Worm (Caenorhabditis elegans) whole organism, young adult: ENCODE measurements around the gene msp-33.

Experiments
- Y67H2A.10 ChIP-seq: fragments of 200-800 bp; sonication (Bioruptor generic); conservative IDR thresholded peaks from 2 replicates; pipeline ENCODE4 v1.3.6; 2022; ENCODE audit warnings: missing genetic modification reagents, missing genetic modification characterization, missing compliant biosample characterization
- ama-1 ChIP-seq, 3 experiments: fragments of 150-350 bp in 1 of 3; sonication (generic microtip) in 2 of 3; optimal IDR thresholded peaks; 2 replicates each; lab custom pipeline; 2014 to 2018; ENCODE audit warnings: missing biosample characterization in 2 of 3, missing genetic modification characterization in 2 of 3, missing genetic modification reagents in 2 of 3
- him-1 ChIP-seq: sonication (generic microtip); optimal IDR thresholded peaks from 2 replicates; lab custom pipeline; 2016; ENCODE audit warnings: missing genotype, missing genetic modification reagents, missing genetic modification characterization, missing compliant biosample characterization
- lin-35 ChIP-seq, 3 experiments: fragments of 150-350 bp in 2 of 3; sonication (generic microtip) in 1 of 3; optimal IDR thresholded peaks; 2 replicates each; lab custom pipeline; 2014 to 2018; ENCODE audit warnings: missing biosample characterization in 3 of 3, missing genetic modification characterization in 3 of 3, missing genetic modification reagents in 3 of 3
- nfya-1 ChIP-seq: sonication (generic microtip); optimal IDR thresholded peaks from 2 replicates; lab custom pipeline; 2017; ENCODE audit warnings: antibody characterized with exemption, missing compliant biosample characterization, missing genetic modification characterization, borderline replicate concordance; ENCODE audit not compliant: insufficient read depth
- nfyb-1 ChIP-seq: fragments of 200-800 bp; sonication (Bioruptor generic); IDR thresholded peaks from 2 replicates; pipeline ENCODE4 v1.3.6; 2022; ENCODE audit warnings: missing genetic modification reagents, missing genetic modification characterization, missing compliant biosample characterization
- rcor-1 ChIP-seq: fragments of 200-800 bp; sonication (Bioruptor generic); IDR thresholded peaks from 2 replicates; pipeline ENCODE4 v1.3.6; 2022; ENCODE audit warnings: missing genetic modification reagents, missing genetic modification characterization, missing compliant biosample characterization

ce11 chrII:4851594-4852106 is 40.8 kb downstream of the msp-33 start, which contains the start of gene dnj-9:
- TF ChIP-seq lin-35 (GFP tag; optimal IDR thresholded peaks at IDR 0.05; lab: Kevin White, UChicago) = peak; percentile 86 to 99 (median 92)
- TF ChIP-seq nfya-1 (tag; lab: Kevin White, UChicago) = no peak
- peak; percentile 95 for TF ChIP-seq nfyb-1 (GFP tag; lab: Robert Waterston, UW)
- TF ChIP-seq rcor-1 (GFP tag; lab: Robert Waterston, UW) = peak; percentile 94
- TF ChIP-seq ama-1 (optimal IDR thresholded peaks at IDR 0.05; lab: Kevin White, UChicago) = no peak
- TF ChIP-seq ama-1 (GFP tag; optimal IDR thresholded peaks at IDR 0.05; lab: Kevin White, UChicago) = peak in 1 of 2 experiments; percentile 62
- peak; percentile 37; the same call in 1 of the 2 replicates for TF ChIP-seq Y67H2A.10 (GFP tag; lab: Robert Waterston, UW)
- TF ChIP-seq him-1 (tag; lab: Kevin White, UChicago) = peak; percentile 81
